Worm (Caenorhabditis elegans) whole organism, L1 larva: ENCODE results near the gene trf-1.

Experiments
- C04F5.9 ChIP-seq: sonication (generic microtip); optimal IDR thresholded peaks from 2 replicates; lab custom pipeline; 2016; ENCODE audit warnings: missing genetic modification characterization, missing compliant biosample characterization
- C16A3.4 ChIP-seq: fragments of 150-350 bp; optimal IDR thresholded peaks from 2 replicates; lab custom pipeline; 2014; ENCODE audit warnings: missing biosample characterization, missing genetic modification characterization
- C34B4.2 ChIP-seq: sonication (generic microtip); optimal IDR thresholded peaks from 2 replicates; lab custom pipeline; 2017; ENCODE audit warnings: mild to moderate bottlenecking, missing genetic modification characterization, missing compliant biosample characterization
- F16B12.6 ChIP-seq: fragments of 150-350 bp; optimal IDR thresholded peaks from 2 replicates; lab custom pipeline; 2014; ENCODE audit warnings: missing biosample characterization, missing genetic modification characterization
- Y116A8C.19 ChIP-seq: sonication (generic microtip); optimal IDR thresholded peaks from 2 replicates; lab custom pipeline; 2016; ENCODE audit warnings: missing compliant biosample characterization, missing genetic modification characterization, borderline replicate concordance
- aha-1 ChIP-seq: fragments of 150-350 bp; optimal IDR thresholded peaks from 2 replicates; lab custom pipeline; 2014; ENCODE audit warnings: missing biosample characterization, missing genetic modification characterization
- alr-1 ChIP-seq: fragments of 200-800 bp; sonication (Bioruptor generic); optimal IDR thresholded peaks from 2 replicates; lab custom pipeline; 2018; ENCODE audit warnings: borderline replicate concordance, mild to moderate bottlenecking, missing genetic modification characterization, missing compliant biosample characterization
- aly-2 ChIP-seq: fragments of 150-350 bp; optimal IDR thresholded peaks from 2 replicates; lab custom pipeline; 2014; ENCODE audit warnings: missing biosample characterization, missing genetic modification characterization
- ama-1 ChIP-seq: fragments of 150-350 bp; optimal IDR thresholded peaks from 2 replicates; lab custom pipeline; 2014
- blmp-1 ChIP-seq: fragments of 150-350 bp; optimal IDR thresholded peaks from 2 replicates; lab custom pipeline; 2014; ENCODE audit warnings: missing biosample characterization, missing genetic modification characterization
- ceh-63 ChIP-seq: fragments of 200-800 bp; sonication (Bioruptor generic); optimal IDR thresholded peaks from 2 replicates; lab custom pipeline; 2018; ENCODE audit warnings: mild to moderate bottlenecking, missing genetic modification characterization, missing compliant biosample characterization
- ceh-8 ChIP-seq: fragments of 200-800 bp; sonication (Bioruptor generic); optimal IDR thresholded peaks from 2 replicates; lab custom pipeline; 2018; ENCODE audit warnings: mild to moderate bottlenecking, missing genetic modification characterization, moderate library complexity, missing compliant biosample characterization
- ceh-82 ChIP-seq, 3 experiments: fragments of 150-350 bp in 1 of 3; sonication (generic microtip) in 2 of 3; optimal IDR thresholded peaks; 2 replicates each; lab custom pipeline; 2014 to 2017; ENCODE audit warnings: missing biosample characterization in 3 of 3, missing genetic modification characterization in 3 of 3
- ceh-88 ChIP-seq: fragments of 200-800 bp; sonication (Bioruptor generic); IDR thresholded peaks from 2 replicates; pipeline ENCODE4 v1.3.6; 2022; ENCODE audit warnings: missing genetic modification characterization, missing compliant biosample characterization
- ceh-90 ChIP-seq: sonication (generic microtip); optimal IDR thresholded peaks from 2 replicates; lab custom pipeline; 2016; ENCODE audit warnings: missing genetic modification characterization, missing compliant biosample characterization
- ces-1 ChIP-seq: fragments of 150-350 bp; optimal IDR thresholded peaks from 2 replicates; lab custom pipeline; 2014; ENCODE audit warnings: missing biosample characterization, missing genetic modification reagents, missing genetic modification characterization
- egl-13 ChIP-seq: sonication (generic microtip); optimal IDR thresholded peaks from 2 replicates; lab custom pipeline; 2016; ENCODE audit warnings: missing genotype, missing genetic modification reagents, missing genetic modification characterization, missing compliant biosample characterization
- elt-3 ChIP-seq, 6 experiments: fragments of 150-350 bp in 1 of 6; sonication (generic microtip); optimal IDR thresholded peaks; 2 replicates each; lab custom pipeline; 2017 to 2018; ENCODE audit warnings: missing biosample characterization in 6 of 6, missing genetic modification characterization in 6 of 6, inconsistent platforms in 1 of 6
- ets-5 ChIP-seq: fragments of 200-800 bp; sonication (Bioruptor generic); IDR thresholded peaks from 2 replicates; pipeline ENCODE4 v1.3.6; 2022; ENCODE audit warnings: missing genetic modification characterization, missing compliant biosample characterization
- fkh-8 ChIP-seq: sonication (generic microtip); optimal IDR thresholded peaks from 2 replicates; lab custom pipeline; 2016; ENCODE audit warnings: mild to moderate bottlenecking, missing genetic modification characterization, missing compliant biosample characterization
- fos-1 ChIP-seq: fragments of 150-350 bp; optimal IDR thresholded peaks from 2 replicates; lab custom pipeline; 2014; ENCODE audit warnings: missing biosample characterization, missing genetic modification characterization
- hlh-4 ChIP-seq: sonication (generic microtip); optimal IDR thresholded peaks from 2 replicates; lab custom pipeline; 2016; ENCODE audit warnings: mild to moderate bottlenecking, missing genetic modification characterization, missing compliant biosample characterization
- hpl-2 ChIP-seq: fragments of 150-350 bp; optimal IDR thresholded peaks from 2 replicates; lab custom pipeline; 2014; ENCODE audit warnings: missing biosample characterization, missing genetic modification reagents, missing genetic modification characterization
- isw-1 ChIP-seq: fragments of 200-800 bp; sonication (Bioruptor generic); IDR thresholded peaks from 2 replicates; pipeline ENCODE4 v1.3.6; 2022; ENCODE audit warnings: missing genetic modification characterization, missing compliant biosample characterization
- lin-14 ChIP-seq: fragments of 200-800 bp; sonication (Bioruptor generic); optimal IDR thresholded peaks from 2 replicates; lab custom pipeline; 2018; ENCODE audit warnings: mild to moderate bottlenecking, missing genetic modification characterization, moderate library complexity, missing compliant biosample characterization
- lin-15B ChIP-seq: fragments of 150-350 bp; sonication (generic microtip); optimal IDR thresholded peaks from 3 replicates; lab custom pipeline; 2014; ENCODE audit warnings: missing biosample characterization, missing genetic modification characterization
- lin-35 ChIP-seq, 2 experiments: fragments of 150-350 bp; optimal IDR thresholded peaks; 2 replicates each; lab custom pipeline; 2014; ENCODE audit warnings: missing biosample characterization in 2 of 2, missing genetic modification characterization in 2 of 2, missing genetic modification reagents in 2 of 2
- lin-39 ChIP-seq: fragments of 150-350 bp; optimal IDR thresholded peaks from 2 replicates; lab custom pipeline; 2014; ENCODE audit warnings: missing biosample characterization, missing genetic modification reagents, missing genetic modification characterization
- lir-3 ChIP-seq: sonication (generic microtip); optimal IDR thresholded peaks from 2 replicates; lab custom pipeline; 2016; ENCODE audit warnings: mild to moderate bottlenecking, missing genetic modification characterization, moderate library complexity, missing compliant biosample characterization; ENCODE audit not compliant: poor library complexity
- lsy-2 ChIP-seq, 2 experiments: fragments of 150-350 bp; optimal IDR thresholded peaks; 2 replicates each; lab custom pipeline; 2014; ENCODE audit warnings: missing biosample characterization in 2 of 2, missing genetic modification characterization in 2 of 2
- mab-9 ChIP-seq: fragments of 200-800 bp; sonication (Bioruptor generic); IDR thresholded peaks from 2 replicates; pipeline ENCODE4 v1.3.6; 2022; ENCODE audit warnings: missing genetic modification reagents, missing genetic modification characterization, missing compliant biosample characterization
- mdl-1 ChIP-seq, 2 experiments: fragments of 150-350 bp; optimal IDR thresholded peaks; 2 replicates each; lab custom pipeline; 2014 to 2017; ENCODE audit warnings: missing biosample characterization in 2 of 2, missing genetic modification characterization in 2 of 2, inconsistent platforms in 1 of 2
- nhr-19 ChIP-seq: fragments of 200-800 bp; sonication (Bioruptor generic); conservative IDR thresholded peaks from 2 replicates; pipeline ENCODE4 v1.3.6; 2022; ENCODE audit warnings: missing genetic modification characterization, missing compliant biosample characterization
- nhr-237 ChIP-seq: fragments of 150-350 bp; optimal IDR thresholded peaks from 2 replicates; lab custom pipeline; 2014; ENCODE audit warnings: missing biosample characterization, missing genetic modification characterization
- nhr-28 ChIP-seq: fragments of 150-350 bp; optimal IDR thresholded peaks from 2 replicates; lab custom pipeline; 2014; ENCODE audit warnings: missing biosample characterization, missing genetic modification characterization
- nhr-71 ChIP-seq: sonication (generic microtip); optimal IDR thresholded peaks from 2 replicates; lab custom pipeline; 2016; ENCODE audit warnings: mild to moderate bottlenecking, missing genetic modification characterization, moderate library complexity, missing compliant biosample characterization
- nhr-76 ChIP-seq: sonication (generic microtip); optimal IDR thresholded peaks from 2 replicates; lab custom pipeline; 2017; ENCODE audit warnings: missing biosample characterization, missing genetic modification characterization
- pax-3 ChIP-seq: fragments of 200-800 bp; sonication (Bioruptor generic); optimal IDR thresholded peaks from 2 replicates; lab custom pipeline; 2018; ENCODE audit warnings: mild to moderate bottlenecking, missing genetic modification characterization, moderate library complexity, missing compliant biosample characterization
- skn-1 ChIP-seq: fragments of 150-350 bp; optimal IDR thresholded peaks from 2 replicates; lab custom pipeline; 2014; ENCODE audit warnings: missing biosample characterization, missing genetic modification characterization
- snpc-4 ChIP-seq: fragments of 150-350 bp; optimal IDR thresholded peaks from 2 replicates; lab custom pipeline; 2014; ENCODE audit warnings: missing biosample characterization, missing genetic modification characterization
- snu-23 ChIP-seq: sonication (generic microtip); optimal IDR thresholded peaks from 2 replicates; lab custom pipeline; 2016; ENCODE audit warnings: missing genetic modification characterization, missing compliant biosample characterization
- sptf-1 ChIP-seq: fragments of 150-350 bp; optimal IDR thresholded peaks from 2 replicates; lab custom pipeline; 2014; ENCODE audit warnings: missing biosample characterization, missing genetic modification characterization
- unc-86 ChIP-seq: sonication (generic microtip); optimal IDR thresholded peaks from 2 replicates; lab custom pipeline; 2016; ENCODE audit warnings: missing genetic modification characterization, missing compliant biosample characterization
- unc-98 ChIP-seq: fragments of 200-800 bp; sonication (Bioruptor generic); IDR thresholded peaks from 2 replicates; pipeline ENCODE4 v1.3.6; 2022; ENCODE audit warnings: missing genetic modification characterization, missing compliant biosample characterization
- vab-15 ChIP-seq: sonication (generic microtip); optimal IDR thresholded peaks from 2 replicates; lab custom pipeline; 2017; ENCODE audit warnings: missing genotype, mild to moderate bottlenecking, missing genetic modification characterization, missing compliant biosample characterization
- zip-4 ChIP-seq: fragments of 200-800 bp; sonication (Bioruptor generic); optimal IDR thresholded peaks from 2 replicates; lab custom pipeline; 2018; ENCODE audit warnings: mild to moderate bottlenecking, missing genetic modification characterization, moderate library complexity, missing compliant biosample characterization
- ztf-11 ChIP-seq, 2 experiments: sonication (generic microtip); optimal IDR thresholded peaks; 2 replicates each; lab custom pipeline; 2016 to 2017; ENCODE audit warnings: missing genetic modification characterization in 2 of 2, missing biosample characterization in 1 of 2, missing compliant biosample characterization in 1 of 2

Gene trf-1

DNA sequence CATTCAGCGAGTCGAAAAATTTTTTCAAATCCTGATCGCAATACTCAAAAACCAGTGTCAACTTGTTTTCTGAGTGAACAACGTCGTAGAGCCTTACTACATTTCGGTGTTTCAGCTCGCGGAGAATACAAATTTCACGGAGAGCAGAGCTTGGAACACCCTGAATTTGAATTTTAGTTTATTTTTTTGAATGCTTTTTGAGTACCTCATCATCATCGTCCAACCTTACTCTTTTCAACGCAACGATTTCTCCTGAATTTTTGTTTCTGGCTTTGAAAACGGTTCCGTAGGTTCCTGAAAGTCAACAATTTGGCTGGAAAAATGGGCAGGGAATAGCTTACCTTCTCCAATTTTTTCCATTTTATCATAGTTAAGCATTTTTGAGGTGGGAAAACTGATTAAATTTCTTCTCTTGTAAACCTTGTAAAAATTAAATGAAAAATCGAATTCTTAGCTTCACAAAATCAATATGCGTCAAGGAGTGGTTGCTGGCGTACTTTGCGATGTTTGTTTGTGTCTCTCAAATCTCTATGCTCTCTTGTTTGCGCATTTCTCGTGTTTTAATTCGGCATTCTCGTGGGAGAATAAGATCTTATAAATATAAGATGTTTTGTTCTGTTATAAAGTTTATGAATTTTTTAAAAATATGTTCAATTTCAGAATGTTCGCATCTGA lies 35.8 kb downstream of the trf-1 start, which contains the start of gene cdk-5 (continued):
- peak in 1 of 2 experiments; percentile 78 for TF ChIP-seq ztf-11 (tag; optimal IDR thresholded peaks at IDR 0.05; lab: Kevin White, UChicago)
- TF ChIP-seq nhr-237, result peak; percentile 55
- no peak for TF ChIP-seq ces-1 (GFP tag; lab: Kevin White, UChicago)
- TF ChIP-seq fos-1 (tag; lab: Kevin White, UChicago), result peak; percentile 93
- TF ChIP-seq snpc-4, result peak; percentile 87
- TF ChIP-seq Y116A8C.19 (tag; lab: Kevin White, UChicago), result no peak
- no peak for TF ChIP-seq nhr-76
- peak; percentile 92 for TF ChIP-seq ceh-8 (GFP tag; lab: Kevin White, UChicago)
- TF ChIP-seq F16B12.6 (tag; lab: Kevin White, UChicago), result peak; percentile 71
- TF ChIP-seq lsy-2 (tag; optimal IDR thresholded peaks at IDR 0.05; lab: Kevin White, UChicago), result peak; percentile 97 to 98
- peak in 2 of 6 experiments; percentile 86 to 87 for TF ChIP-seq elt-3 (tag; optimal IDR thresholded peaks at IDR 0.05; lab: Kevin White, UChicago)
- TF ChIP-seq mab-9 (GFP tag; lab: Robert Waterston, UW), result peak; percentile 81
- TF ChIP-seq blmp-1, result peak; percentile 91
- peak; percentile 86 for TF ChIP-seq zip-4
- TF ChIP-seq ceh-88 (GFP tag; lab: Robert Waterston, UW), result peak; percentile 58
- TF ChIP-seq alr-1, result no peak
- peak; percentile 66 for TF ChIP-seq C04F5.9 (tag; lab: Kevin White, UChicago)
- TF ChIP-seq ceh-82 (tag; optimal IDR thresholded peaks at IDR 0.05; lab: Kevin White, UChicago), result peak; percentile 89 to 93 (median 90)
- TF ChIP-seq hpl-2 (GFP tag; lab: Kevin White, UChicago), result peak; percentile 83
- TF ChIP-seq hlh-4 (tag; lab: Kevin White, UChicago), result no peak
- no peak for TF ChIP-seq ceh-63 (GFP tag; lab: Kevin White, UChicago)
- peak; percentile 96 for TF ChIP-seq aly-2 (tag; lab: Kevin White, UChicago)
- TF ChIP-seq unc-86 (tag; lab: Kevin White, UChicago), result peak; percentile 95
- no peak for TF ChIP-seq nhr-28
- TF ChIP-seq mdl-1 (tag; optimal IDR thresholded peaks at IDR 0.05; lab: Kevin White, UChicago), result peak in 1 of 2 experiments; percentile 87
- no peak for TF ChIP-seq vab-15 (tag; lab: Kevin White, UChicago)
- peak; percentile 94 for TF ChIP-seq isw-1 (GFP tag; lab: Robert Waterston, UW)
- TF ChIP-seq nhr-71 (tag; lab: Kevin White, UChicago), result peak; percentile 98
- peak; percentile 95 for TF ChIP-seq C16A3.4
- peak; percentile 82 for TF ChIP-seq lin-15B (tag; lab: Kevin White, UChicago)
- TF ChIP-seq sptf-1 (tag; lab: Kevin White, UChicago), result no peak
- TF ChIP-seq ets-5, result no peak
- TF ChIP-seq lir-3, result peak; percentile 87
- peak; percentile 95 for TF ChIP-seq nhr-19 (GFP tag; lab: Robert Waterston, UW)
- peak; percentile 90 for TF ChIP-seq lin-14
- TF ChIP-seq skn-1 (tag; lab: Kevin White, UChicago), result peak; percentile 91
- peak; percentile 43 for TF ChIP-seq ceh-90 (tag; lab: Kevin White, UChicago)
- peak; percentile 83 for TF ChIP-seq fkh-8 (tag; lab: Kevin White, UChicago)
- TF ChIP-seq ama-1 (lab: Kevin White, UChicago), result peak; percentile 93
- peak; percentile 72 for TF ChIP-seq aha-1 (tag; lab: Kevin White, UChicago)
- TF ChIP-seq unc-98 (GFP tag; lab: Robert Waterston, UW), result no peak; the same call in 1 of the 2 replicates
- TF ChIP-seq pax-3 (tag; lab: Kevin White, UChicago), result peak; percentile 83
- peak; percentile 87 for TF ChIP-seq egl-13 (tag; lab: Kevin White, UChicago)
- TF ChIP-seq lin-39 (tag; lab: Kevin White, UChicago), result peak; percentile 97
- no peak for TF ChIP-seq C34B4.2
- TF ChIP-seq lin-35 (GFP tag; optimal IDR thresholded peaks at IDR 0.05; lab: Kevin White, UChicago), result peak; percentile 92 to 93
- TF ChIP-seq snu-23 (GFP tag; lab: Kevin White, UChicago), result peak; percentile 98
- TF ChIP-seq, all 84 proteins: peak for 64
